Fruit fly (Drosophila melanogaster) whole organism, wandering third instar larva: Measurements from ENCODE around the gene Reg-2.

Experiments used
- CG32264 ChIP-seq: fragments of 200-800 bp; sonication (Bioruptor generic); optimal IDR thresholded peaks from 2 replicates; lab custom pipeline; 2016; ENCODE audit warnings: missing biosample characterization, missing genetic modification characterization
- CG9705 ChIP-seq: fragments of 200-800 bp; sonication (Bioruptor generic); optimal IDR thresholded peaks from 2 replicates; lab custom pipeline; 2018; ENCODE audit warnings: missing biosample characterization, mild to moderate bottlenecking, missing genetic modification characterization
- CrebA ChIP-seq: fragments of 200-800 bp; sonication (Bioruptor generic); optimal IDR thresholded peaks from 2 replicates; lab custom pipeline; 2016; ENCODE audit warnings: missing biosample characterization, mild to moderate bottlenecking, missing genetic modification characterization, borderline replicate concordance
- Dfd ChIP-seq: fragments of >200 bp; optimal IDR thresholded peaks from 2 replicates; lab custom pipeline; 2017; ENCODE audit warnings: missing biosample characterization, missing genetic modification characterization
- Dif ChIP-seq: fragments of 200-275, 200-300 bp; sonication (Bioruptor generic); optimal IDR thresholded peaks from 2 replicates; lab custom pipeline; 2018; ENCODE audit warnings: missing biosample characterization, missing genetic modification characterization; ENCODE audit not compliant: partially characterized antibody
- GATAd ChIP-seq: sonication (Bioruptor generic); optimal IDR thresholded peaks from 2 replicates; lab custom pipeline; 2016; ENCODE audit warnings: missing biosample characterization, missing genetic modification characterization
- HLH106 ChIP-seq: fragments of 200-800 bp; optimal IDR thresholded peaks from 3 replicates; lab custom pipeline; 2019; ENCODE audit warnings: missing biosample characterization, mild to moderate bottlenecking, missing genetic modification characterization, moderate library complexity
- Hnf4 ChIP-seq: fragments of 200-800 bp; sonication (Bioruptor generic); optimal IDR thresholded peaks from 2 replicates; lab custom pipeline; 2016; ENCODE audit warnings: missing biosample characterization, mild to moderate bottlenecking, missing genetic modification characterization
- Hr78 ChIP-seq: fragments of >200 bp; optimal IDR thresholded peaks from 2 replicates; lab custom pipeline; 2017; ENCODE audit warnings: missing biosample characterization, missing genetic modification characterization
- Hr83 ChIP-seq: fragments of 200-300 bp; sonication (Bioruptor generic); optimal IDR thresholded peaks from 2 replicates; lab custom pipeline; 2016; ENCODE audit warnings: missing biosample characterization, mild to moderate bottlenecking, missing genetic modification characterization, moderate library complexity; ENCODE audit not compliant: poor library complexity, severe bottlenecking
- Jra ChIP-seq: sonication (Bioruptor generic); optimal IDR thresholded peaks from 2 replicates; lab custom pipeline; 2016; ENCODE audit warnings: missing biosample characterization, missing genetic modification characterization
- Mio ChIP-seq: sonication (Bioruptor generic); optimal IDR thresholded peaks from 2 replicates; lab custom pipeline; 2016; ENCODE audit warnings: missing biosample characterization, missing genetic modification characterization
- Myc ChIP-seq: fragments of >200 bp; optimal IDR thresholded peaks from 2 replicates; lab custom pipeline; 2017
- N ChIP-seq: fragments of >200 bp; optimal IDR thresholded peaks from 2 replicates; lab custom pipeline; 2018; ENCODE audit warnings: missing biosample characterization, missing external identifiers, missing genetic modification characterization
- OdsH ChIP-seq: fragments of 200-800 bp; sonication (Bioruptor generic); optimal IDR thresholded peaks from 2 replicates; lab custom pipeline; 2016; ENCODE audit warnings: missing biosample characterization, mild to moderate bottlenecking, missing genetic modification characterization
- Rel ChIP-seq, 2 experiments: fragments of 200-800 bp; sonication (Bioruptor generic) in 1 of 2; optimal IDR thresholded peaks; 2 replicates in 1 of 2; 3 replicates in 1 of 2; lab custom pipeline; 2016 to 2019; ENCODE audit warnings: mild to moderate bottlenecking in 2 of 2, missing biosample characterization in 2 of 2, missing genetic modification characterization in 2 of 2, moderate library complexity in 1 of 2
- Sp1 ChIP-seq: fragments of 200-800 bp; sonication (Bioruptor generic); optimal IDR thresholded peaks from 3 replicates; lab custom pipeline; 2019; ENCODE audit warnings: missing biosample characterization, mild to moderate bottlenecking, missing genetic modification characterization, moderate library complexity
- br ChIP-seq: fragments of 200-800 bp; sonication (Bioruptor generic); optimal IDR thresholded peaks from 2 replicates; lab custom pipeline; 2016; ENCODE audit warnings: missing biosample characterization, missing genetic modification characterization
- dl ChIP-seq, 2 experiments: fragments of 175-275, 200-275 bp in 1 of 2; fragments of 200-275 bp in 1 of 2; sonication (Bioruptor generic); optimal IDR thresholded peaks; lab custom pipeline; 2018; ENCODE audit warnings: mild to moderate bottlenecking in 2 of 2, missing biosample characterization in 2 of 2, missing genetic modification characterization in 2 of 2, moderate library complexity in 2 of 2; ENCODE audit not compliant: partially characterized antibody in 2 of 2, insufficient read depth in 1 of 2
- dmrt93B ChIP-seq: fragments of 200-800 bp; sonication (Bioruptor generic); optimal IDR thresholded peaks from 2 replicates; lab custom pipeline; 2018; ENCODE audit warnings: missing biosample characterization, mild to moderate bottlenecking, missing genetic modification characterization
- dsf ChIP-seq: sonication (Bioruptor generic); optimal IDR thresholded peaks from 2 replicates; lab custom pipeline; 2016; ENCODE audit warnings: missing biosample characterization, missing genetic modification characterization, borderline replicate concordance
- ey ChIP-seq: fragments of 200-800 bp; sonication (Bioruptor generic); optimal IDR thresholded peaks from 2 replicates; lab custom pipeline; 2016; ENCODE audit warnings: missing biosample characterization, missing genetic modification characterization
- foxo ChIP-seq, 2 experiments: fragments of 200-800 bp; sonication (Bioruptor generic); optimal IDR thresholded peaks; 2 replicates in 1 of 2; 3 replicates in 1 of 2; lab custom pipeline; 2016 to 2017; ENCODE audit warnings: missing biosample characterization in 2 of 2, missing genetic modification characterization in 2 of 2
- fru ChIP-seq: fragments of 200-800 bp; sonication (Bioruptor generic); optimal IDR thresholded peaks from 3 replicates; lab custom pipeline; 2016; ENCODE audit warnings: missing biosample characterization, mild to moderate bottlenecking, missing genetic modification characterization
- h ChIP-seq: fragments of 200-800 bp; sonication (Bioruptor generic); optimal IDR thresholded peaks from 3 replicates; lab custom pipeline; 2016; ENCODE audit warnings: missing biosample characterization, mild to moderate bottlenecking, missing genetic modification characterization
- jim ChIP-seq: fragments of 175-275, 200-325 bp; sonication (Bioruptor generic); optimal IDR thresholded peaks from 2 replicates; lab custom pipeline; 2016; ENCODE audit warnings: missing biosample characterization, mild to moderate bottlenecking, missing genetic modification characterization
- pan ChIP-seq: fragments of >200 bp; optimal IDR thresholded peaks from 2 replicates; lab custom pipeline; 2017
- psq ChIP-seq: fragments of 200-800 bp; sonication (Bioruptor generic); optimal IDR thresholded peaks from 3 replicates; lab custom pipeline; 2017; ENCODE audit warnings: missing biosample characterization, mild to moderate bottlenecking, missing genetic modification characterization, moderate library complexity
- rgr ChIP-seq: fragments of 200-800 bp; sonication (Bioruptor generic); optimal IDR thresholded peaks from 3 replicates; lab custom pipeline; 2016; ENCODE audit warnings: missing biosample characterization, mild to moderate bottlenecking, missing genetic modification characterization
- sage ChIP-seq: fragments of 200-800 bp; sonication (Bioruptor generic); optimal IDR thresholded peaks from 2 replicates; lab custom pipeline; 2016; ENCODE audit warnings: missing biosample characterization, mild to moderate bottlenecking, missing genetic modification characterization
- sv ChIP-seq: fragments of 200-800 bp; sonication (Bioruptor generic); optimal IDR thresholded peaks from 3 replicates; lab custom pipeline; 2016; ENCODE audit warnings: missing biosample characterization, missing genetic modification characterization
- tai ChIP-seq: sonication (Bioruptor generic); optimal IDR thresholded peaks from 2 replicates; lab custom pipeline; 2016; ENCODE audit warnings: missing biosample characterization, missing genetic modification characterization
- usp ChIP-seq: fragments of >200 bp; optimal IDR thresholded peaks from 2 replicates; lab custom pipeline; 2017; ENCODE audit warnings: missing biosample characterization, missing genetic modification characterization
- woc ChIP-seq: sonication (Bioruptor generic); optimal IDR thresholded peaks from 2 replicates; lab custom pipeline; 2016; ENCODE audit warnings: missing biosample characterization, mild to moderate bottlenecking, missing genetic modification characterization

Gene Reg-2

DNA sequence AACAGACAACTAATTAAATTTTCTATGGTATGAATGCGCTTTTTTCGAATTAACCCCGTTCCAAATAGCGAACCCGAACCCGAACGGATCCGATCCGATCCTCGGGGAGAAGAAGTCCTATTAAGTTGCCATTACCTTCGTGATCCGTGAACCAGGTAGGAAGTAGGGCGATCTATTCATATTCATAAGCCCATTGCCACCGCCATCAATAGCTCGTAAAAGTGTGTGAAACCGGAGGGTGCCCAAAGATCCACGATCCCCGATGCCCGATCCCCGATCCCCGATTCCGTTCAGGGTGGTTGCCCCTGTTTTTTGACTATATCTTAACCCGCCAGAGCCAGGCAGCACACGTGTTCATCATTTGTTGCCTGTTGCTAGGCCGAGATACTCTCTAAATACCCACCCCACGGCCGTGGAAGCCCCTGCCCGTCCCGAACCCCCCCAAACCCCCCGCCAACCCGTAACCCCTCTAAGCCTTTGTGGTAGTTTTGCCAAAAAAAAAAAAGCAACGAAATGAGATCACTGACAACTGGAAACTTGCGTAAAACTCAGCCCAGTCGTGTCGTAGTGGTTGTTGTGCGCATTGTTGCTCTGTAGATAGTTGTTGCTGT, 39.2 kb upstream of the Reg-2 start:
- TF ChIP-seq pan (lab: Kevin White, UChicago) (no peak), CrebA (no peak), tai (no peak), Dif (GFP tag; lab: Kevin White, UChicago) (no peak), GATAd (GFP tag; lab: Kevin White, UChicago) (no peak), Hr83 (GFP tag; lab: Kevin White, UChicago) (no peak), psq (GFP tag; lab: Kevin White, UChicago) (no peak), ey (GFP tag; lab: Kevin White, UChicago) (no peak), N (GFP tag; lab: Kevin White, UChicago) (no peak), CG9705 (GFP tag; lab: Kevin White, UChicago) (no peak), Hnf4 (GFP tag; lab: Kevin White, UChicago) (no peak), h (no peak), dsf (GFP tag; lab: Kevin White, UChicago) (no peak), Dfd (GFP tag; lab: Kevin White, UChicago) (no peak), Sp1 (GFP tag; lab: Kevin White, UChicago) (no peak), Hr78 (GFP tag; lab: Kevin White, UChicago) (no peak), sv (no peak), jim (GFP tag; lab: Kevin White, UChicago) (no peak), Rel (GFP tag; optimal IDR thresholded peaks at IDR 0.05; lab: Kevin White, UChicago) (no peak), Rel (tag; optimal IDR thresholded peaks at IDR 0.05; lab: Kevin White, UChicago) (no peak)

- TF ChIP-seq fru (GFP tag; lab: Kevin White, UChicago) (peak; percentile 88), h (peak; percentile 90), dl (GFP tag; optimal IDR thresholded peaks at IDR 0.05; lab: Kevin White, UChicago; ENCODE audit: insufficient read depth in 1 of 2, partially characterized antibody in 2 of 2) (no peak), Myc (lab: Kevin White, UChicago) (no peak), CrebA (no peak), OdsH (GFP tag; lab: Kevin White, UChicago) (peak; percentile 82), sv (peak; percentile 67), sage (GFP tag; lab: Kevin White, UChicago) (peak; percentile 49), ey (GFP tag; lab: Kevin White, UChicago) (peak; percentile 85), HLH106 (tag; lab: Kevin White, UChicago) (peak; percentile 70), Mio (GFP tag; lab: Kevin White, UChicago) (no peak), Hnf4 (GFP tag; lab: Kevin White, UChicago) (peak; percentile 89), Sp1 (GFP tag; lab: Kevin White, UChicago) (peak; percentile 68), dsf (GFP tag; lab: Kevin White, UChicago) (no peak), br (peak; percentile 85), rgr (GFP tag; lab: Kevin White, UChicago) (peak; percentile 87), dmrt93B (GFP tag; lab: Kevin White, UChicago) (peak; percentile 70), psq (GFP tag; lab: Kevin White, UChicago) (peak; percentile 87), Rel (GFP tag; optimal IDR thresholded peaks at IDR 0.05; lab: Kevin White, UChicago) (no peak), Rel (tag; optimal IDR thresholded peaks at IDR 0.05; lab: Kevin White, UChicago) (no peak), CG32264 (GFP tag; lab: Kevin White, UChicago) (peak; percentile 62), Jra (GFP tag; lab: Kevin White, UChicago) (peak; percentile 64), GATAd (GFP tag; lab: Kevin White, UChicago) (no peak), foxo (GFP tag; optimal IDR thresholded peaks at IDR 0.05; lab: Kevin White, UChicago) (peak in 1 of 2 experiments; percentile 88), usp (GFP tag; lab: Kevin White, UChicago) (no peak), Hr78 (GFP tag; lab: Kevin White, UChicago) (no peak), woc (GFP tag; lab: Kevin White, UChicago) (peak; percentile 75)
- TF ChIP-seq, all 38 proteins: peak for 17
Measured at dm6 chr3L:644111-644718, 37.8 kb upstream of the Reg-2 start.
